Worm (Caenorhabditis elegans) whole organism, early embryonic: ENCODE measurements around the gene F58G1.2.

Experiments used
- B0310.2 ChIP-seq: sonication (generic microtip); optimal IDR thresholded peaks from 2 replicates; lab custom pipeline; 2016; ENCODE audit warnings: mild to moderate bottlenecking, missing genetic modification characterization, missing compliant biosample characterization
- F13C5.2 ChIP-seq: sonication (generic microtip); optimal IDR thresholded peaks from 2 replicates; lab custom pipeline; 2017; ENCODE audit warnings: mild to moderate bottlenecking, missing genetic modification characterization, inconsistent platforms, missing compliant biosample characterization
- aly-1 ChIP-seq: sonication (generic microtip); optimal IDR thresholded peaks from 2 replicates; lab custom pipeline; 2016; ENCODE audit warnings: missing genetic modification characterization, missing compliant biosample characterization
- ama-1 ChIP-seq: fragments of 150-350 bp; optimal IDR thresholded peaks from 2 replicates; lab custom pipeline; 2014
- ceh-13 ChIP-seq: fragments of 200-800 bp; sonication (Bioruptor generic); optimal IDR thresholded peaks from 2 replicates; lab custom pipeline; 2018; ENCODE audit warnings: mild to moderate bottlenecking, missing genetic modification characterization, missing compliant biosample characterization
- ceh-36 ChIP-seq: sonication (generic microtip); optimal IDR thresholded peaks from 2 replicates; lab custom pipeline; 2016; ENCODE audit warnings: missing genetic modification characterization, inconsistent platforms, missing compliant biosample characterization
- ets-7 ChIP-seq: sonication (generic microtip); optimal IDR thresholded peaks from 2 replicates; lab custom pipeline; 2016; ENCODE audit warnings: missing genotype, missing genetic modification characterization, missing compliant biosample characterization
- flt-1 ChIP-seq: fragments of 200-800 bp; sonication (Bioruptor generic); IDR thresholded peaks from 2 replicates; pipeline ENCODE4 v1.3.6; 2022; ENCODE audit warnings: missing genetic modification characterization, missing compliant biosample characterization
- hmbx-1 ChIP-seq: sonication (generic microtip); optimal IDR thresholded peaks from 2 replicates; lab custom pipeline; 2016; ENCODE audit warnings: mild to moderate bottlenecking, missing genetic modification characterization, missing compliant biosample characterization
- hmg-4 ChIP-seq: fragments of 200-800 bp; sonication (Bioruptor generic); optimal IDR thresholded peaks from 2 replicates; lab custom pipeline; 2018; ENCODE audit warnings: mild to moderate bottlenecking, missing genetic modification characterization, missing compliant biosample characterization
- hnd-1 ChIP-seq: sonication (generic microtip); optimal IDR thresholded peaks from 2 replicates; lab custom pipeline; 2016; ENCODE audit warnings: missing genetic modification characterization, missing compliant biosample characterization
- pes-1 ChIP-seq: fragments of 200-800 bp; sonication (Bioruptor generic); IDR thresholded peaks from 2 replicates; pipeline ENCODE4 v1.3.6; 2022; ENCODE audit warnings: missing genetic modification reagents, missing genetic modification characterization, missing compliant biosample characterization
- scrt-1 ChIP-seq: fragments of 200-800 bp; sonication (Bioruptor generic); IDR thresholded peaks from 2 replicates; pipeline ENCODE4 v1.3.6; 2022; ENCODE audit warnings: missing genetic modification characterization, missing compliant biosample characterization
- sea-1 ChIP-seq: fragments of 200-800 bp; sonication (Bioruptor generic); conservative IDR thresholded peaks from 2 replicates; pipeline ENCODE4 v1.3.6; 2022; ENCODE audit warnings: missing genetic modification characterization, missing compliant biosample characterization
- tbx-11 ChIP-seq: fragments of 200-800 bp; sonication (Bioruptor generic); IDR thresholded peaks from 2 replicates; pipeline ENCODE4 v1.3.6; 2022; ENCODE audit warnings: missing genetic modification characterization, missing compliant biosample characterization
- tbx-37 ChIP-seq: fragments of 200-800 bp; sonication (Bioruptor generic); conservative IDR thresholded peaks from 2 replicates; pipeline ENCODE4 v1.3.6; 2022; ENCODE audit warnings: missing genetic modification reagents, missing genetic modification characterization, missing compliant biosample characterization
- tra-4 ChIP-seq: sonication (generic microtip); optimal IDR thresholded peaks from 2 replicates; lab custom pipeline; 2017; ENCODE audit warnings: missing genetic modification characterization, missing compliant biosample characterization

F58G1.2 gene

ce11 chrII:12925551-12925950 is 6.7 kb upstream of the F58G1.2 start, which contains the start of gene F58G1.8:
Gene F58G1.8 (minus strand): TSS chrII:12925651.
- TF ChIP-seq ets-7 (no peak), hnd-1 (tag; lab: Kevin White, UChicago) (no peak), hmg-4 (no peak), pes-1 (GFP tag; lab: Robert Waterston, UW) (no peak), F13C5.2 (tag; lab: Kevin White, UChicago) (no peak), tbx-37 (no peak), ceh-13 (GFP tag; lab: Kevin White, UChicago) (no peak), tra-4 (tag; lab: Kevin White, UChicago) (no peak), scrt-1 (no peak), aly-1 (no peak), B0310.2 (tag; lab: Kevin White, UChicago) (no peak), hmbx-1 (tag; lab: Kevin White, UChicago) (no peak), ama-1 (lab: Kevin White, UChicago) (no peak), tbx-11 (no peak), ceh-36 (tag; lab: Kevin White, UChicago) (no peak), flt-1 (GFP tag; lab: Robert Waterston, UW) (no peak), sea-1 (GFP tag; lab: Robert Waterston, UW) (no peak)

- no peak for TF ChIP-seq ceh-13 (GFP tag; lab: Kevin White, UChicago)
- no peak for TF ChIP-seq scrt-1
- no peak for TF ChIP-seq sea-1 (GFP tag; lab: Robert Waterston, UW)
- TF ChIP-seq aly-1: no peak
- no peak for TF ChIP-seq flt-1 (GFP tag; lab: Robert Waterston, UW)
- TF ChIP-seq B0310.2 (tag; lab: Kevin White, UChicago): no peak
- no peak for TF ChIP-seq F13C5.2 (tag; lab: Kevin White, UChicago)
- TF ChIP-seq tbx-37: no peak
- TF ChIP-seq ceh-36 (tag; lab: Kevin White, UChicago): no peak
- no peak for TF ChIP-seq tbx-11
- TF ChIP-seq hmg-4: no peak
- TF ChIP-seq pes-1 (GFP tag; lab: Robert Waterston, UW): no peak
- TF ChIP-seq ama-1 (lab: Kevin White, UChicago): no peak
- no peak for TF ChIP-seq ets-7
- TF ChIP-seq tra-4 (tag; lab: Kevin White, UChicago): no peak
- no peak for TF ChIP-seq hmbx-1 (tag; lab: Kevin White, UChicago)
- no peak for TF ChIP-seq hnd-1 (tag; lab: Kevin White, UChicago)
Measured at ce11 chrII:12923225-12923624, 4.4 kb upstream of the F58G1.2 start.

ce11 chrII:12921478-12921877 is 2.7 kb upstream of the F58G1.2 start:
- TF ChIP-seq aly-1 (no peak), scrt-1 (no peak), flt-1 (GFP tag; lab: Robert Waterston, UW) (no peak), sea-1 (GFP tag; lab: Robert Waterston, UW) (no peak), F13C5.2 (tag; lab: Kevin White, UChicago) (no peak)

- no peak for TF ChIP-seq aly-1
- TF ChIP-seq tbx-11: no peak
- TF ChIP-seq tra-4 (tag; lab: Kevin White, UChicago): no peak
- no peak for TF ChIP-seq pes-1 (GFP tag; lab: Robert Waterston, UW)
- no peak for TF ChIP-seq hmbx-1 (tag; lab: Kevin White, UChicago)
- no peak for TF ChIP-seq ets-7
- no peak for TF ChIP-seq flt-1 (GFP tag; lab: Robert Waterston, UW)
- TF ChIP-seq B0310.2 (tag; lab: Kevin White, UChicago): no peak
- no peak for TF ChIP-seq tbx-37
- no peak for TF ChIP-seq sea-1 (GFP tag; lab: Robert Waterston, UW)
Measured at ce11 chrII:12914514-12915075, 4.2 kb downstream of the F58G1.2 start, which contains the start of gene F35C5.12. Gene F35C5.12 (minus strand): TSS chrII:12914564.

ce11 chrII:12908779-12909178 is 10.0 kb downstream of the F58G1.2 start, which contains the start of gene ddn-2:
Gene ddn-2 (plus strand): TSS chrII:12909079.
- TF ChIP-seq tbx-11 (no peak), ceh-13 (GFP tag; lab: Kevin White, UChicago) (no peak), ama-1 (lab: Kevin White, UChicago) (no peak), tra-4 (tag; lab: Kevin White, UChicago) (no peak), sea-1 (GFP tag; lab: Robert Waterston, UW) (no peak), B0310.2 (tag; lab: Kevin White, UChicago) (no peak), hnd-1 (tag; lab: Kevin White, UChicago) (no peak), pes-1 (GFP tag; lab: Robert Waterston, UW) (no peak), aly-1 (no peak), ceh-36 (tag; lab: Kevin White, UChicago) (no peak), tbx-37 (no peak), ets-7 (no peak), hmbx-1 (tag; lab: Kevin White, UChicago) (no peak), flt-1 (GFP tag; lab: Robert Waterston, UW) (no peak), F13C5.2 (tag; lab: Kevin White, UChicago) (no peak), hmg-4 (no peak), scrt-1 (no peak)

- no peak for TF ChIP-seq ceh-13 (GFP tag; lab: Kevin White, UChicago)
Measured at ce11 chrII:12907070-12907469, 11.7 kb downstream of the F58G1.2 start, which contains the start of gene nspb-11. Gene nspb-11 (plus strand): TSS chrII:12907370.

- TF ChIP-seq ama-1 (lab: Kevin White, UChicago) (no peak), tbx-11 (no peak), pes-1 (GFP tag; lab: Robert Waterston, UW) (no peak), ets-7 (no peak), ceh-36 (tag; lab: Kevin White, UChicago) (no peak), hmg-4 (no peak), tra-4 (tag; lab: Kevin White, UChicago) (no peak), sea-1 (GFP tag; lab: Robert Waterston, UW) (no peak), tbx-37 (no peak), ceh-13 (GFP tag; lab: Kevin White, UChicago) (no peak), F13C5.2 (tag; lab: Kevin White, UChicago) (no peak), scrt-1 (no peak), hmbx-1 (tag; lab: Kevin White, UChicago) (no peak), aly-1 (no peak), hnd-1 (tag; lab: Kevin White, UChicago) (no peak), flt-1 (GFP tag; lab: Robert Waterston, UW) (no peak), B0310.2 (tag; lab: Kevin White, UChicago) (no peak)
Measured at ce11 chrII:12904174-12904573, 14.6 kb downstream of the F58G1.2 start, which contains the start of gene clec-66. Gene clec-66 (plus strand): TSS chrII:12904398.
